Worm (Caenorhabditis elegans) whole organism, mixed stage, embryonic: ENCODE measurements around the gene dhs-11.

Experiments
- M03D4.4 ChIP-seq: sonication (generic microtip); optimal IDR thresholded peaks from 2 replicates; lab custom pipeline; 2017; ENCODE audit warnings: mild to moderate bottlenecking, missing genetic modification characterization, missing compliant biosample characterization
- ceh-39 ChIP-seq: fragments of 150-350 bp; optimal IDR thresholded peaks from 2 replicates; lab custom pipeline; 2014; ENCODE audit warnings: missing biosample characterization, missing genetic modification characterization
- ces-1 ChIP-seq: fragments of 150-350 bp; optimal IDR thresholded peaks from 2 replicates; lab custom pipeline; 2014; ENCODE audit warnings: missing biosample characterization, missing genetic modification reagents, missing genetic modification characterization
- elt-3 ChIP-seq: fragments of 150-350 bp; optimal IDR thresholded peaks from 2 replicates; lab custom pipeline; 2014; ENCODE audit warnings: missing biosample characterization, missing genetic modification characterization
- lin-13 ChIP-seq: fragments of 150-350 bp; optimal IDR thresholded peaks from 2 replicates; lab custom pipeline; 2014; ENCODE audit warnings: missing biosample characterization, missing genetic modification characterization
- lsy-2 ChIP-seq: fragments of 150-350 bp; optimal IDR thresholded peaks from 2 replicates; lab custom pipeline; 2014; ENCODE audit warnings: missing biosample characterization, missing genetic modification characterization
- mab-5 ChIP-seq: fragments of 150-350 bp; optimal IDR thresholded peaks from 2 replicates; lab custom pipeline; 2014; ENCODE audit warnings: missing biosample characterization, missing genetic modification characterization
- mep-1 ChIP-seq: fragments of 150-350 bp; optimal IDR thresholded peaks from 2 replicates; lab custom pipeline; 2017; ENCODE audit warnings: missing biosample characterization, missing genetic modification reagents, missing genetic modification characterization, inconsistent platforms
- nhr-12 ChIP-seq: fragments of 150-350 bp; optimal IDR thresholded peaks from 2 replicates; lab custom pipeline; 2014; ENCODE audit warnings: missing biosample characterization, missing genetic modification characterization
- pha-4 ChIP-seq: fragments of 150-350 bp; optimal IDR thresholded peaks from 2 replicates; lab custom pipeline; 2018; ENCODE audit warnings: missing biosample characterization, missing genetic modification reagents, missing genetic modification characterization
- sem-2 ChIP-seq: fragments of 200-800 bp; sonication (Bioruptor generic); optimal IDR thresholded peaks from 2 replicates; lab custom pipeline; 2018; ENCODE audit warnings: mild to moderate bottlenecking, missing genetic modification characterization, missing compliant biosample characterization
- snpc-4 ChIP-seq: fragments of 150-350 bp; optimal IDR thresholded peaks from 2 replicates; lab custom pipeline; 2014; ENCODE audit warnings: missing biosample characterization, missing genetic modification characterization
- ztf-11 ChIP-seq: fragments of 150-350 bp; optimal IDR thresholded peaks from 2 replicates; lab custom pipeline; 2014; ENCODE audit warnings: missing biosample characterization, missing genetic modification characterization

ce11 chrIII:10658394-10658793 lies 15.7 kb upstream of the dhs-11 start:
- TF ChIP-seq lsy-2 (tag; lab: Kevin White, UChicago) = no peak
- TF ChIP-seq lin-13 (tag; lab: Kevin White, UChicago) = no peak
- no peak for TF ChIP-seq ces-1
- no peak for TF ChIP-seq nhr-12 (tag; lab: Kevin White, UChicago)
- no peak for TF ChIP-seq mab-5 (tag; lab: Kevin White, UChicago)
- TF ChIP-seq M03D4.4 (tag; lab: Kevin White, UChicago) = peak; percentile 1
- TF ChIP-seq snpc-4 (tag; lab: Kevin White, UChicago) = no peak
- TF ChIP-seq elt-3 (tag; lab: Kevin White, UChicago) = no peak
- no peak for TF ChIP-seq sem-2
- TF ChIP-seq pha-4 (tag; lab: Kevin White, UChicago) = no peak
- TF ChIP-seq ztf-11 = no peak
- TF ChIP-seq mep-1 (tag; lab: Kevin White, UChicago) = no peak
- TF ChIP-seq ceh-39 (tag; lab: Kevin White, UChicago) = no peak
